Fruit fly (Drosophila melanogaster) whole organism: Measurements from ENCODE around the gene Gug.

Source experiments
- CG8478 ChIP-seq: fragments of >200 bp; optimal IDR thresholded peaks from 2 replicates; lab custom pipeline; 2018; ENCODE audit warnings: inconsistent platforms
- Dll ChIP-seq: fragments of >200 bp; optimal IDR thresholded peaks from 2 replicates; lab custom pipeline; 2017
- EcR ChIP-seq, 2 experiments: fragments of >200 bp; optimal IDR thresholded peaks; 2 replicates each; lab custom pipeline; 2017; ENCODE audit warnings: missing biosample characterization in 2 of 2, missing genetic modification characterization in 2 of 2, missing genetic modification reagents in 2 of 2
- pan ChIP-seq: fragments of >200 bp; optimal IDR thresholded peaks from 2 replicates; lab custom pipeline; 2017
- psq ChIP-seq: fragments of >200 bp; optimal IDR thresholded peaks from 2 replicates; lab custom pipeline; 2017
- usp ChIP-seq: fragments of >200 bp; optimal IDR thresholded peaks from 2 replicates; lab custom pipeline; 2017; ENCODE audit warnings: missing biosample characterization, missing genetic modification characterization, mixed read lengths

dm6 chr3L:8459615-8460004 is 9.9 kb downstream of the Gug start:
- TF ChIP-seq CG8478 (no peak), usp (GFP tag; lab: Kevin White, UChicago) (no peak), psq (lab: Kevin White, UChicago) (no peak), Dll (lab: Kevin White, UChicago) (no peak), pan (lab: Kevin White, UChicago) (no peak), EcR (GFP tag; optimal IDR thresholded peaks at IDR 0.05; lab: Kevin White, UChicago) (no peak)
